Fruit fly (Drosophila melanogaster) whole organism, prepupa: Measurements from ENCODE around the gene CG13771.

Experiments used
- CG11294 ChIP-seq: fragments of 200-800 bp; sonication (Bioruptor generic); IDR thresholded peaks from 2 replicates; pipeline ENCODE4 v1.3.6; 2022; ENCODE audit warnings: missing biosample characterization, missing genetic modification characterization
- CG15336 ChIP-seq: fragments of 200-800 bp; sonication (Bioruptor generic); IDR thresholded peaks from 2 replicates; pipeline ENCODE4 v1.3.6; 2022; ENCODE audit warnings: missing biosample characterization, missing genetic modification characterization
- CG31627 ChIP-seq: fragments of 200-800 bp; sonication (Bioruptor generic); optimal IDR thresholded peaks from 3 replicates; lab custom pipeline; 2016; ENCODE audit warnings: missing biosample characterization, missing genetic modification characterization
- CG32006 ChIP-seq: fragments of 200-800 bp; sonication (Bioruptor generic); optimal IDR thresholded peaks from 3 replicates; lab custom pipeline; 2017; ENCODE audit warnings: missing biosample characterization, mild to moderate bottlenecking, missing genetic modification characterization
- CG4318 ChIP-seq: fragments of 200-800 bp; sonication (Bioruptor generic); optimal IDR thresholded peaks from 3 replicates; lab custom pipeline; 2017; ENCODE audit warnings: missing biosample characterization, mild to moderate bottlenecking, missing genetic modification characterization
- CG6163 ChIP-seq: fragments of 200-800 bp; sonication (Bioruptor generic); IDR thresholded peaks from 3 replicates; pipeline ENCODE4 v1.3.6; 2022; ENCODE audit warnings: missing biosample characterization, missing genetic modification characterization
- CG6276 ChIP-seq: fragments of 200-800 bp; sonication (Bioruptor generic); optimal IDR thresholded peaks from 2 replicates; lab custom pipeline; 2017; ENCODE audit warnings: missing biosample characterization, mild to moderate bottlenecking, missing genetic modification characterization
- CG6792 ChIP-seq: fragments of 200-800 bp; sonication (Bioruptor generic); optimal IDR thresholded peaks from 3 replicates; lab custom pipeline; 2016; ENCODE audit warnings: missing biosample characterization, missing genetic modification characterization
- CG6808 ChIP-seq: fragments of 200-800 bp; sonication (Bioruptor generic); optimal IDR thresholded peaks from 3 replicates; lab custom pipeline; 2017; ENCODE audit warnings: missing biosample characterization, missing genetic modification characterization, mild to moderate bottlenecking, moderate library complexity, missing genetic modification reagents
- CG7368 ChIP-seq: fragments of 200-800 bp; sonication (Bioruptor generic); optimal IDR thresholded peaks from 3 replicates; lab custom pipeline; 2016; ENCODE audit warnings: missing biosample characterization, missing genetic modification characterization
- CG8632 ChIP-seq: fragments of 200-800 bp; sonication (Bioruptor generic); optimal IDR thresholded peaks from 3 replicates; lab custom pipeline; 2016; ENCODE audit warnings: missing biosample characterization, missing genetic modification characterization
- CG9139 ChIP-seq: fragments of 200-800 bp; sonication (Bioruptor generic); optimal IDR thresholded peaks from 3 replicates; lab custom pipeline; 2017; ENCODE audit warnings: missing biosample characterization, mild to moderate bottlenecking, missing genetic modification characterization
- Eip78C ChIP-seq: fragments of 200-800 bp; sonication (Bioruptor generic); peaks from one replicate; lab custom pipeline; 2016; ENCODE audit warnings: missing biosample characterization, missing genetic modification characterization
- Hr38 ChIP-seq: sonication (Bioruptor generic); optimal IDR thresholded peaks from 2 replicates; lab custom pipeline; 2016; ENCODE audit warnings: missing biosample characterization, missing genetic modification characterization
- Hr39 ChIP-seq: fragments of 200-800 bp; sonication (Bioruptor generic); optimal IDR thresholded peaks from 2 replicates; lab custom pipeline; 2016; ENCODE audit warnings: missing biosample characterization, missing genetic modification characterization
- Hr4 ChIP-seq: fragments of 200-800 bp; sonication (Bioruptor generic); optimal IDR thresholded peaks from 3 replicates; lab custom pipeline; 2016; ENCODE audit warnings: missing biosample characterization, missing genetic modification characterization
- Lpt ChIP-seq: fragments of 200-800 bp; sonication (Bioruptor generic); optimal IDR thresholded peaks from 3 replicates; lab custom pipeline; 2016; ENCODE audit warnings: missing biosample characterization, missing genetic modification characterization
- Sox102F ChIP-seq: fragments of 200-800 bp; sonication (Bioruptor generic); optimal IDR thresholded peaks from 2 replicates; lab custom pipeline; 2016; ENCODE audit warnings: missing biosample characterization, mild to moderate bottlenecking, missing genetic modification characterization
- Sox14 ChIP-seq: fragments of 200-800 bp; sonication (Bioruptor generic); optimal IDR thresholded peaks from 3 replicates; lab custom pipeline; 2016; ENCODE audit warnings: missing biosample characterization, missing genetic modification characterization
- Sox15 ChIP-seq: fragments of 200-800 bp; sonication (Bioruptor generic); optimal IDR thresholded peaks from 3 replicates; lab custom pipeline; 2016; ENCODE audit warnings: missing biosample characterization, missing genetic modification characterization
- achi ChIP-seq: fragments of 200-800 bp; sonication (Bioruptor generic); optimal IDR thresholded peaks from 3 replicates; lab custom pipeline; 2016; ENCODE audit warnings: missing biosample characterization, missing genetic modification characterization
- cyc ChIP-seq: fragments of 200-800 bp; sonication (Bioruptor generic); optimal IDR thresholded peaks from 3 replicates; lab custom pipeline; 2016; ENCODE audit warnings: missing biosample characterization, missing genetic modification characterization
- dsx ChIP-seq: fragments of 200-800 bp; optimal IDR thresholded peaks from 3 replicates; lab custom pipeline; 2019; ENCODE audit warnings: missing biosample characterization, mild to moderate bottlenecking, missing genetic modification characterization, moderate library complexity; ENCODE audit not compliant: poor library complexity, severe bottlenecking
- fd59A ChIP-seq: fragments of 200-800 bp; sonication (Bioruptor generic); optimal IDR thresholded peaks from 2 replicates; lab custom pipeline; 2017; ENCODE audit warnings: missing biosample characterization, mild to moderate bottlenecking, missing genetic modification characterization, missing genetic modification reagents
- fd85E ChIP-seq: fragments of 200-800 bp; sonication (Bioruptor generic); optimal IDR thresholded peaks from 3 replicates; lab custom pipeline; 2016; ENCODE audit warnings: missing biosample characterization, missing genetic modification characterization
- fkh ChIP-seq: fragments of 200-800 bp; sonication (Bioruptor generic); optimal IDR thresholded peaks from 3 replicates; lab custom pipeline; 2017; ENCODE audit warnings: missing biosample characterization, mild to moderate bottlenecking, missing genetic modification characterization, moderate library complexity
- net ChIP-seq: fragments of 200-800 bp; sonication (Bioruptor generic); optimal IDR thresholded peaks from 3 replicates; lab custom pipeline; 2016; ENCODE audit warnings: missing biosample characterization, missing genetic modification characterization
- pdm3 ChIP-seq: fragments of 200-800 bp; sonication (Bioruptor generic); optimal IDR thresholded peaks from 3 replicates; lab custom pipeline; 2016; ENCODE audit warnings: missing biosample characterization, missing genetic modification characterization
- svp ChIP-seq: fragments of 200-800 bp; sonication (Bioruptor generic); peaks from one replicate; lab custom pipeline; 2016; ENCODE audit warnings: missing biosample characterization, missing genetic modification characterization
- topi ChIP-seq: fragments of 200-800 bp; sonication (Bioruptor generic); optimal IDR thresholded peaks from 3 replicates; lab custom pipeline; 2016; ENCODE audit warnings: missing biosample characterization, missing genetic modification characterization
- vri ChIP-seq: fragments of 200-800 bp; sonication (Bioruptor generic); optimal IDR thresholded peaks from 3 replicates; lab custom pipeline; 2016; ENCODE audit warnings: missing biosample characterization, mild to moderate bottlenecking, missing genetic modification characterization

The CG13771 gene

DNA sequence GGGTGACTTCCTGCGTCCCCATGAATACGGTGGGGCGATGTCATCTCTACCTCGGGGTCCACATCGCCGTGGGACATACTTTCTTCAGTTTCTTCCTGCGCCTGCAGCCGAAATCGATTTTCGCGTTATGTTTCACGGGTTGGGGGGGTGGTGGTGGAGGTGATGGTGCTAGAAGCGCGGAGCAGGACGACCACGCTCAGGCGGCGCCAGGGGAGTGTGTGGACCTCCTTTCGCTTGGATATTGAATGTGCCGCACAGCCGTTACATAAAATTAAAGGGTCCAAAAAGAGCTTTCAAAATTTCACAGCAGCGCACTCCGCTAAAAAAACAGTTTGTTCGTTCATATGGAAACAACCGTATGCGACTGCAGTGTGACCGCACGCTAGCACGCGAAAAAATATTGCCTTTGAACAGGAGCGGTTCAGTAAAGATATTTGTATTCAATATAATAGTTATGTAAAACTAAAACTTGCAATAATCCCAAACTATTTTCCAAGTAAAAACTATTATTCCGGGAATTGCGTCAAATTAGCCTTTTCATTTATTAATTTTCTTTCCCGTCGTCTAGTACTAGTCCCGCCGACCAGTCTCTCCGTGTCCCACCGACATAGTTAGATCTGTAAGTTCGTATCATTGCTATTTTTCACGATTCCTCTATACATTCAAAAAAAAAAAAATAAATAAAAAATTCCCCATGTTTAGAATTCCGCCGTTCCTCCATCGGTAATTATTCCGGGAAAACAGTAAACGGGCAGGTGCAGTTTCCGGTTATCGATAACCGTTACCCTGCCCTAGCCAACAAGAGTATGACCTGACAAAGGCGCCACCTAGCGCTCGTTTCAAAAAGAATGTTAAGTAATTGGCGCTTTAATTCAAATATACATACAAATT, 20.8 kb upstream of the CG13771 start, which contains the start of gene Nhe3 (continued):
- peak; percentile 87 for TF ChIP-seq svp (GFP tag; lab: Kevin White, UChicago)
- TF ChIP-seq CG15336 (GFP tag; lab: Robert Waterston, UW): peak; percentile 61; the same call in 1 of the 2 replicates
- peak; percentile 80; the same call in 2 of the 3 replicates for TF ChIP-seq CG6163 (GFP tag; lab: Robert Waterston, UW)
- peak; percentile 71 for TF ChIP-seq Sox15 (GFP tag; lab: Kevin White, UChicago)
- peak; percentile 82 for TF ChIP-seq cyc
- no peak for TF ChIP-seq CG9139 (GFP tag; lab: Kevin White, UChicago)
- peak; percentile 86 for TF ChIP-seq Hr39 (GFP tag; lab: Kevin White, UChicago)
- no peak for TF ChIP-seq CG7368 (GFP tag; lab: Kevin White, UChicago)
- peak; percentile 62; the same call in 1 of the 2 replicates for TF ChIP-seq CG11294 (GFP tag; lab: Robert Waterston, UW)
- TF ChIP-seq Sox102F (GFP tag; lab: Kevin White, UChicago): no peak
- no peak for TF ChIP-seq net (GFP tag; lab: Kevin White, UChicago)
- TF ChIP-seq CG6276 (GFP tag; lab: Kevin White, UChicago): no peak
- TF ChIP-seq fd85E: no peak
- TF ChIP-seq CG6792: peak; percentile 79
- TF ChIP-seq CG6808: no peak
- peak; percentile 27 for TF ChIP-seq fd59A (GFP tag; lab: Kevin White, UChicago)

DNA sequence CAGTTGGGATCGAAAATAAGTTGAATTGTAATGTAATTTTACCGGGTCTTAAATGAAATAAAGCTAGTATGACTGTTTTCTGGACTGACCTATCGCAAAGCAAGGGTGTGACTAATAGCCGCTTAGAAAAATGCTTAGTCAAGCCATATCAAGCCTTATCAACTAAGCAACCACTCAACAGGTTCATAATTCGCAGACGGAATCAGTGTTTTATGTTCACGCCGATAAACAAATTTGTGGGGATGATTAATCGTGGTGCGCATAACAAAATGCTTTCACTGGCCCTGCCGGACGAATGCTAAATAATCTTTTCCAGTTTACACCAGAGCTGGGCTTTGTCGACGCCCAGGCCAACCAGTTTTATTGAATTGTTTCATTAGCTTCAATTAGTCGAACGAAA, 19.5 kb upstream of the CG13771 start:
- TF ChIP-seq CG31627 (GFP tag; lab: Kevin White, UChicago): no peak
- peak; percentile 45 for TF ChIP-seq fkh

DNA sequence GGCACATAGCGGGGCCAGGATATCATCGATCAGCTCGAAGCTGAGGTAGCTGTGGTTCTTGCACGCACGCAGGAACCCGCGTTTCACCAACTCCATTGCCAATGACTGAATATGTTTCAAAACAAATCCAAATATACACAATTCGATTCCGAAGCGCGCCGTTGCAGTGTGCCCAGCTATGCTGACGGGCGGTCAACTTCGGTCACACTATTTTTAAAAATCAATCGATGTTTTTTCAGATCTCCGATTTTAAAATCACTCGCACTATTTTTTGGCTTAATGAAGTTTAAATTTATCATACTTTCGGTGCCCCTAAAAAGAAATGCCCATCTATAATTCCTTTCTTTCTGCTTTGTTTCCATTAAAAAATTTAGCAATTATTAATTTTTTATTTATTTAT, 14.0 kb upstream of the CG13771 start, which contains the start of gene Nse1:
TSS of gene Nse1 (minus strand) at position 173 of the 400 bp plus-strand sequence.
- TF ChIP-seq Sox14 (GFP tag; lab: Kevin White, UChicago) (no peak), pdm3 (no peak), CG6808 (no peak), Lpt (no peak), Hr4 (no peak), vri (GFP tag; lab: Kevin White, UChicago) (no peak), CG9139 (GFP tag; lab: Kevin White, UChicago) (no peak), fd59A (GFP tag; lab: Kevin White, UChicago) (no peak), CG8632 (GFP tag; lab: Kevin White, UChicago) (no peak), topi (GFP tag; lab: Kevin White, UChicago) (no peak), CG31627 (GFP tag; lab: Kevin White, UChicago) (no peak), CG4318 (no peak), achi (GFP tag; lab: Kevin White, UChicago) (no peak), Hr38 (no peak)
- TF ChIP-seq, all 60 proteins: peak for 0

DNA sequence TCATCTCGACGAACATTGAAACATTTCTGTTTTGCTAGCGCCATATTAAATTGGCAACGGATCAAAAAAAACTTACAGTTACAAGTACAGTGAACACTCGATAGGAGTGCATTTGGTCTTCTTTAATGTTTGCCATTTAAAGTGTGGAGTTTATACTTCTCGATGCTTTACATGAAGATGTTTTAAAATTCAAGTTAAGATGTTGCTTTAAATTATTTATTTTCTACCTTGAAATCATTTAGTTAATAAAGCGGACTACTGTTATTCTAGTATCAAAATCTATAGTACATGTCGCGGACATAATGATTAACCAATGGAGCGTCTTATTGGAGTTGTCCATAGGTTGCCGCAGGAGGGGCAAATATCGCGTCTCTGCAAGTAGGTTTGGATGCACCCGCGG, 13.1 kb upstream of the CG13771 start, which contains the start of gene cort:
TSS of gene cort (minus strand) at position 101 of the 400 bp plus-strand sequence.
- no peak for TF ChIP-seq dsx
- no peak for TF ChIP-seq CG11294 (GFP tag; lab: Robert Waterston, UW)
- no peak for TF ChIP-seq Hr38
- no peak for TF ChIP-seq svp (GFP tag; lab: Kevin White, UChicago)
- TF ChIP-seq Eip78C (GFP tag; lab: Kevin White, UChicago): no peak
- no peak for TF ChIP-seq Hr39 (GFP tag; lab: Kevin White, UChicago)
- no peak for TF ChIP-seq Sox14 (GFP tag; lab: Kevin White, UChicago)
- no peak for TF ChIP-seq achi (GFP tag; lab: Kevin White, UChicago)
- no peak for TF ChIP-seq CG32006 (GFP tag; lab: Kevin White, UChicago)
